Worm (Caenorhabditis elegans): ENCODE data around the gene K06B4.15.
"Not testable (repeated sequence)": the region's sequence is repeated elsewhere in the genome, so short reads cannot be mapped to it uniquely, and the experiment has no call there.

ce11 chrV:15668200-15668599, 2.0 kb upstream of the K06B4.15 start, which contains the start of gene F53E4.1:
- TF ChIP-seq mep-1 (tag; optimal IDR thresholded peaks at IDR 0.05); lin-13 (GFP tag; optimal IDR thresholded peaks at IDR 0.05); nhr-90 (tag; optimal IDR thresholded peaks at IDR 0.05; ENCODE audit: poor library complexity); pag-3 (tag; optimal IDR thresholded peaks at IDR 0.05; ENCODE audit: borderline replicate concordance, insufficient read depth); nhr-85 (tag); elt-3 (tag; optimal IDR thresholded peaks at IDR 0.05); pqm-1 (tag; optimal IDR thresholded peaks at IDR 0.05); ztf-11 (tag; optimal IDR thresholded peaks at IDR 0.05); nhr-11 (tag; optimal IDR thresholded peaks at IDR 0.05); fkh-8 (tag; optimal IDR thresholded peaks at IDR 0.05); lsy-2 (tag; optimal IDR thresholded peaks at IDR 0.05); unc-130 (tag; optimal IDR thresholded peaks at IDR 0.05); nhr-71 (tag; optimal IDR thresholded peaks at IDR 0.05): not testable (repeated sequence)
